Worm (Caenorhabditis elegans): Measurements from ENCODE around the gene M176.9.

DNA sequence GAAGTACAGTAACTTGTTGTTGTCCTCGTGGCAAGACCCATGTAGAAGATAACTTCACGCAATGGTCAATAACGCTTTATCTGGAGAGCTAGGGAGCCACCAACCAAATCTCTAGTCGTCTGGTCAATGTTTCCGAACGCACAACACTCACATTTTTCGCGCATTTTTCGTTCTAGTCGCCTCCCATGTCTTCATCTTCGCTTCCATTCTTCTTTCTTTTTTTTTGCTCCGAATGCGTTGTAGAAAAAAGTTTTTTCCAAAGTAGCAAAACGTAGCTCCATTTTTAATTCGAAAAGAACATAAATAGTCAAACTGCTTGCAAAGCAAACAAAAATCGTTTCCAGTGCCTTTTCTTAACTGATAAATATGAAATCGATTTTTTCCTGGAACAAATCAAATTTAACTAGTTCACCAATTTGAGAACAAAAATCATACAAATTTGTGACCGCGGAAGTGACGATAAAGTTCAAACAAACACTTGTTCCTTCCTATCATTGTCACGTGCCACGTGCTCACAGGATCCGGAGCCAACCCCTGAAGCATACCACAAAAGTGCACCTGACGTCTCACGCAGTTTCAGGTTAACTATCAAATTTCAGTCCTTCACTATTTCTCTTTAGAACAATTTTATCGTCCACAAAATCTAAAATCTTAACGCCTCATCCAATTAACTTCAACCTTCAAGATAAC, 7.6 kb upstream of the M176.9 start:
- TF ChIP-seq nhr-76 (tag; optimal IDR thresholded peaks at IDR 0.05): no peak
- no peak for TF ChIP-seq unc-39 (tag; optimal IDR thresholded peaks at IDR 0.05)
- no peak for TF ChIP-seq ZK546.5 (tag; optimal IDR thresholded peaks at IDR 0.05)
- no peak for TF ChIP-seq ceh-16 (tag; optimal IDR thresholded peaks at IDR 0.05)
- TF ChIP-seq ama-1 (optimal IDR thresholded peaks at IDR 0.05): no peak
- no peak for TF ChIP-seq ztf-11 (tag; optimal IDR thresholded peaks at IDR 0.05)
- no peak for TF ChIP-seq lin-39 (tag; optimal IDR thresholded peaks at IDR 0.05)
- no peak for TF ChIP-seq nhr-28 (tag; optimal IDR thresholded peaks at IDR 0.05)
- TF ChIP-seq fkh-10 (GFP tag; optimal IDR thresholded peaks at IDR 0.05): no peak
